Fruit fly (Drosophila melanogaster) whole organism, embryonic: ENCODE results near the gene CG1231.

ENCODE experiments used
- ATbp ChIP-seq: fragments of 200-800 bp; sonication (Bioruptor generic); optimal IDR thresholded peaks from 2 replicates; lab custom pipeline; 2017; ENCODE audit warnings: missing biosample characterization, mild to moderate bottlenecking, missing genetic modification characterization, missing genetic modification reagents
- Atf-2 ChIP-seq: fragments of 200-800 bp; sonication (Bioruptor generic); optimal IDR thresholded peaks from 2 replicates; lab custom pipeline; 2016; ENCODE audit warnings: missing biosample characterization, missing genetic modification characterization
- Bgb ChIP-seq: fragments of 200-800 bp; sonication (Bioruptor generic); IDR thresholded peaks from 2 replicates; pipeline ENCODE4 v1.3.6; 2022; ENCODE audit warnings: missing biosample characterization, missing genetic modification characterization; ENCODE audit not compliant: partially characterized antibody
- CG11085 ChIP-seq: fragments of 200-800 bp; sonication (Bioruptor generic); IDR thresholded peaks from 2 replicates; pipeline ENCODE4 v1.3.6; 2022; ENCODE audit warnings: missing biosample characterization, missing genetic modification characterization
- CG11398 ChIP-seq: fragments of 200-800 bp; sonication (Bioruptor generic); optimal IDR thresholded peaks from 2 replicates; lab custom pipeline; 2016; ENCODE audit warnings: missing biosample characterization, missing genetic modification characterization
- CG11504 ChIP-seq: fragments of 200-800 bp; sonication (Bioruptor generic); optimal IDR thresholded peaks from 3 replicates; lab custom pipeline; 2019; ENCODE audit warnings: missing biosample characterization, mild to moderate bottlenecking, missing genetic modification characterization, moderate library complexity
- CG12659 ChIP-seq: fragments of 200-800 bp; sonication (Bioruptor generic); optimal IDR thresholded peaks from 3 replicates; lab custom pipeline; 2017; ENCODE audit warnings: mild to moderate bottlenecking, missing biosample characterization, missing genetic modification reagents, missing genetic modification characterization
- CG13775 ChIP-seq: fragments of 200-800 bp; sonication (Bioruptor generic); optimal IDR thresholded peaks from 3 replicates; lab custom pipeline; 2017; ENCODE audit warnings: missing biosample characterization, mild to moderate bottlenecking, missing genetic modification characterization
- CG1529 ChIP-seq: fragments of 200-800 bp; sonication (Bioruptor generic); optimal IDR thresholded peaks from 3 replicates; lab custom pipeline; 2018; ENCODE audit warnings: missing biosample characterization, missing genetic modification characterization
- CG17802 ChIP-seq: fragments of 200-800 bp; sonication (Bioruptor generic); optimal IDR thresholded peaks from 2 replicates; lab custom pipeline; 2018; ENCODE audit warnings: missing biosample characterization, mild to moderate bottlenecking, missing genetic modification characterization, moderate library complexity
- CG17912 ChIP-seq: fragments of 200-800 bp; sonication (Bioruptor generic); optimal IDR thresholded peaks from 2 replicates; lab custom pipeline; 2018; ENCODE audit warnings: missing biosample characterization, mild to moderate bottlenecking, missing genetic modification characterization
- CG18764 ChIP-seq: fragments of 200-800 bp; sonication (Bioruptor generic); optimal IDR thresholded peaks from 3 replicates; lab custom pipeline; 2016; ENCODE audit warnings: missing biosample characterization, missing genetic modification characterization
- CG31365 ChIP-seq: fragments of 200-800 bp; sonication (Bioruptor generic); optimal IDR thresholded peaks from 2 replicates; lab custom pipeline; 2018; ENCODE audit warnings: missing biosample characterization, mild to moderate bottlenecking, missing genetic modification characterization
- CG32532 ChIP-seq: fragments of 200-800 bp; sonication (Bioruptor generic); IDR thresholded peaks from 2 replicates; pipeline ENCODE4 v1.3.6; 2022; ENCODE audit warnings: missing biosample characterization, missing genetic modification characterization
- CG3726 ChIP-seq: fragments of 200-800 bp; sonication (Bioruptor generic); IDR thresholded peaks from 3 replicates; pipeline ENCODE4, ENCODE4 v1.3.6; 2022; ENCODE audit warnings: missing biosample characterization, missing genetic modification characterization
- CG3847 ChIP-seq: fragments of 200-800 bp; sonication (Bioruptor generic); IDR thresholded peaks from 2 replicates; pipeline ENCODE4 v1.3.6; 2022; ENCODE audit warnings: missing biosample characterization, missing genetic modification characterization
- CG3995 ChIP-seq: fragments of 200-800 bp; sonication (Bioruptor generic); optimal IDR thresholded peaks from 3 replicates; lab custom pipeline; 2016; ENCODE audit warnings: missing biosample characterization, missing genetic modification characterization
- CG4424 ChIP-seq: fragments of 200-800 bp; sonication (Bioruptor generic); optimal IDR thresholded peaks from 3 replicates; lab custom pipeline; 2016; ENCODE audit warnings: missing biosample characterization, missing genetic modification characterization
- CG7928 ChIP-seq: fragments of 200-800 bp; sonication (Bioruptor generic); optimal IDR thresholded peaks from 2 replicates; lab custom pipeline; 2017; ENCODE audit warnings: missing biosample characterization, mild to moderate bottlenecking, missing genetic modification characterization
- CG9437 ChIP-seq: fragments of 200-800 bp; sonication (Bioruptor generic); optimal IDR thresholded peaks from 2 replicates; lab custom pipeline; 2018; ENCODE audit warnings: missing biosample characterization, mild to moderate bottlenecking, missing genetic modification characterization
- Dll ChIP-seq: fragments of 200-800 bp; sonication (Bioruptor generic); IDR thresholded peaks from 4 replicates; pipeline ENCODE4 v1.3.6; 2022; ENCODE audit warnings: missing biosample characterization, missing genetic modification characterization; ENCODE audit not compliant: partially characterized antibody
- Eip74EF ChIP-seq, 2 experiments: fragments of 200-800 bp in 1 of 2; fragments of >200 bp in 1 of 2; sonication (Bioruptor generic) in 1 of 2; optimal IDR thresholded peaks; 2 replicates each; lab custom pipeline; 2017 to 2019; ENCODE audit warnings: missing biosample characterization in 2 of 2, missing genetic modification characterization in 2 of 2, mild to moderate bottlenecking in 1 of 2, moderate library complexity in 1 of 2
- HmgZ ChIP-seq: fragments of 200-800 bp; sonication (Bioruptor generic); optimal IDR thresholded peaks from 2 replicates; lab custom pipeline; 2018; ENCODE audit warnings: missing biosample characterization, mild to moderate bottlenecking, missing genetic modification characterization
- Hr51 ChIP-seq, 2 experiments: fragments of 200-800 bp; sonication (Bioruptor generic); optimal IDR thresholded peaks; 2 replicates in 1 of 2; 3 replicates in 1 of 2; lab custom pipeline; 2016 to 2018; ENCODE audit warnings: missing biosample characterization in 2 of 2, missing genetic modification characterization in 2 of 2, mild to moderate bottlenecking in 1 of 2, moderate library complexity in 1 of 2
- Lim3 ChIP-seq: fragments of 200-800 bp; sonication (Bioruptor generic); IDR thresholded peaks from 2 replicates; pipeline ENCODE4 v1.3.6; 2022; ENCODE audit warnings: missing biosample characterization, missing genetic modification characterization
- MTF-1 ChIP-seq: fragments of 200-800 bp; sonication (Bioruptor generic); optimal IDR thresholded peaks from 2 replicates; lab custom pipeline; 2018; ENCODE audit warnings: missing biosample characterization, mild to moderate bottlenecking, missing genetic modification characterization, borderline replicate concordance
- Max ChIP-seq: fragments of 200-800 bp; sonication (Bioruptor generic); optimal IDR thresholded peaks from 2 replicates; lab custom pipeline; 2016; ENCODE audit warnings: missing biosample characterization, mild to moderate bottlenecking, missing genetic modification characterization
- Optix ChIP-seq: fragments of 200-800 bp; sonication (Bioruptor generic); IDR thresholded peaks from 3 replicates; pipeline ENCODE4 v1.3.6; 2022; ENCODE audit warnings: missing biosample characterization, missing genetic modification characterization
- Poxn ChIP-seq: fragments of 200-800 bp; sonication (Bioruptor generic); IDR thresholded peaks from 2 replicates; pipeline ENCODE4 v1.3.6; 2022; ENCODE audit warnings: missing biosample characterization, missing genetic modification characterization
- Xbp1 ChIP-seq: fragments of 200-800 bp; sonication (Bioruptor generic); optimal IDR thresholded peaks from 3 replicates; lab custom pipeline; 2016; ENCODE audit warnings: missing biosample characterization, mild to moderate bottlenecking, missing genetic modification characterization
- bsh ChIP-seq, 2 experiments: fragments of 200-800 bp; sonication (Bioruptor generic); optimal IDR thresholded peaks; 2 replicates each; lab custom pipeline; 2017 to 2018; ENCODE audit warnings: mild to moderate bottlenecking in 2 of 2, missing biosample characterization in 2 of 2, missing genetic modification characterization in 2 of 2, moderate library complexity in 1 of 2
- cad ChIP-seq: fragments of >200 bp; optimal IDR thresholded peaks from 2 replicates; lab custom pipeline; 2017; ENCODE audit warnings: missing biosample characterization, missing genetic modification characterization
- caup ChIP-seq: fragments of 200-800 bp; sonication (Bioruptor generic); optimal IDR thresholded peaks from 3 replicates; lab custom pipeline; 2017; ENCODE audit warnings: missing biosample characterization, mild to moderate bottlenecking, missing genetic modification characterization, moderate library complexity; ENCODE audit not compliant: severe bottlenecking
- ewg ChIP-seq: fragments of 200-800 bp; sonication (Bioruptor generic); optimal IDR thresholded peaks from 3 replicates; lab custom pipeline; 2017; ENCODE audit warnings: mild to moderate bottlenecking, missing biosample characterization, missing genetic modification reagents, missing genetic modification characterization
- her ChIP-seq: fragments of 200-800 bp; sonication (Bioruptor generic); optimal IDR thresholded peaks from 2 replicates; lab custom pipeline; 2016; ENCODE audit warnings: missing biosample characterization, missing genetic modification characterization
- jing ChIP-seq: fragments of 200-800 bp; sonication (Bioruptor generic); optimal IDR thresholded peaks from 2 replicates; lab custom pipeline; 2018; ENCODE audit warnings: missing biosample characterization, mild to moderate bottlenecking, missing genetic modification characterization
- kay ChIP-seq: fragments of 200-800 bp; sonication (Bioruptor generic); optimal IDR thresholded peaks from 2 replicates; lab custom pipeline; 2016; ENCODE audit warnings: missing biosample characterization, missing genetic modification characterization
- mirr ChIP-seq: fragments of 200-800 bp; sonication (Bioruptor generic); optimal IDR thresholded peaks from 3 replicates; lab custom pipeline; 2018; ENCODE audit warnings: missing biosample characterization, mild to moderate bottlenecking, missing genetic modification characterization
- nau ChIP-seq: fragments of 200-800 bp; sonication (Bioruptor generic); optimal IDR thresholded peaks from 3 replicates; lab custom pipeline; 2017; ENCODE audit warnings: missing biosample characterization, mild to moderate bottlenecking, missing genetic modification characterization, missing genetic modification reagents
- nerfin-2 ChIP-seq: fragments of 200-800 bp; sonication (Bioruptor generic); IDR thresholded peaks from 2 replicates; pipeline ENCODE4 v1.3.6; 2022; ENCODE audit warnings: missing biosample characterization, missing genetic modification characterization; ENCODE audit not compliant: partially characterized antibody
- peb ChIP-seq: fragments of 200-800 bp; sonication (Bioruptor generic); IDR thresholded peaks from 2 replicates; pipeline ENCODE4 v1.3.6; 2022; ENCODE audit warnings: missing biosample characterization, missing genetic modification characterization
- psq ChIP-seq: fragments of 200-800 bp; sonication (Bioruptor generic); optimal IDR thresholded peaks from 2 replicates; lab custom pipeline; 2017; ENCODE audit warnings: missing biosample characterization, missing genetic modification characterization
- ranshi ChIP-seq: fragments of 200-800 bp; sonication (Bioruptor generic); IDR thresholded peaks from 2 replicates; pipeline ENCODE4 v1.3.6; 2022; ENCODE audit warnings: missing biosample characterization, missing genetic modification characterization
- rib ChIP-seq: fragments of 200-800 bp; sonication (Bioruptor generic); IDR thresholded peaks from 2 replicates; pipeline ENCODE4 v1.3.6; 2022; ENCODE audit warnings: missing biosample characterization, missing genetic modification characterization
- scrt ChIP-seq: fragments of 200-800 bp; sonication (Bioruptor generic); optimal IDR thresholded peaks from 2 replicates; lab custom pipeline; 2018; ENCODE audit warnings: missing biosample characterization, mild to moderate bottlenecking, missing genetic modification characterization, moderate library complexity
- sisA ChIP-seq: fragments of 200-800 bp; sonication (Bioruptor generic); IDR thresholded peaks from 2 replicates; pipeline ENCODE4 v1.3.6; 2022; ENCODE audit warnings: missing biosample characterization, missing genetic modification characterization
- sob ChIP-seq: fragments of 200-800 bp; sonication (Bioruptor generic); IDR thresholded peaks from 2 replicates; pipeline ENCODE4 v1.3.6; 2022; ENCODE audit warnings: missing biosample characterization, missing genetic modification characterization
- stc ChIP-seq: fragments of 200-800 bp; sonication (Bioruptor generic); IDR thresholded peaks from 2 replicates; pipeline ENCODE4 v1.3.6; 2022; ENCODE audit warnings: missing biosample characterization, missing genetic modification characterization
- tna ChIP-seq: fragments of 200-800 bp; sonication (Bioruptor generic); IDR thresholded peaks from 2 replicates; pipeline ENCODE4 v1.3.6; 2022; ENCODE audit warnings: missing biosample characterization, missing genetic modification characterization; ENCODE audit not compliant: partially characterized antibody

Gene CG1231

dm6 chr3L:350651-351228 lies 5.5 kb upstream of the CG1231 start (continued):
- TF ChIP-seq MTF-1 (GFP tag; lab: Kevin White, UChicago): no peak
- peak; percentile 8 for TF ChIP-seq ATbp
- no peak for TF ChIP-seq CG17912 (GFP tag; lab: Kevin White, UChicago)
- peak; percentile 42 for TF ChIP-seq CG17802
- peak; percentile 66 for TF ChIP-seq caup (GFP tag; lab: Kevin White, UChicago)
- TF ChIP-seq CG11085 (GFP tag; lab: Robert Waterston, UW): peak; percentile 70
- TF ChIP-seq bsh (GFP tag; optimal IDR thresholded peaks at IDR 0.05; lab: Kevin White, UChicago): peak in 1 of 2 experiments; percentile 70
- TF ChIP-seq sisA: peak; percentile 85
- TF ChIP-seq Xbp1 (GFP tag; lab: Kevin White, UChicago): peak; percentile 72
- no peak for TF ChIP-seq cad (GFP tag; lab: Kevin White, UChicago)
- no peak for TF ChIP-seq CG11398 (GFP tag; lab: Kevin White, UChicago)
- no peak for TF ChIP-seq Optix
- TF ChIP-seq Poxn: no peak
- no peak for TF ChIP-seq CG13775
- TF ChIP-seq CG7928: no peak
- TF ChIP-seq rib (GFP tag; lab: Robert Waterston, UW): peak; percentile 77
- TF ChIP-seq CG9437 (GFP tag; lab: Kevin White, UChicago): peak; percentile 51
- peak; percentile 88 for TF ChIP-seq ranshi (GFP tag; lab: Robert Waterston, UW)
- TF ChIP-seq nau (GFP tag; lab: Kevin White, UChicago): no peak
- peak; percentile 76 for TF ChIP-seq kay (GFP tag; lab: Kevin White, UChicago)
- TF ChIP-seq scrt (GFP tag; lab: Kevin White, UChicago): no peak
- TF ChIP-seq CG12659 (GFP tag; lab: Kevin White, UChicago): peak; percentile 68
- no peak for TF ChIP-seq CG1529 (GFP tag; lab: Kevin White, UChicago)
- no peak for TF ChIP-seq Dll (GFP tag; lab: Robert Waterston, UW)
- TF ChIP-seq Atf-2 (GFP tag; lab: Kevin White, UChicago): no peak
- TF ChIP-seq ewg: peak; percentile 27
- TF ChIP-seq Bgb (GFP tag; lab: Robert Waterston, UW): no peak
- peak; percentile 45; the same call in 1 of the 2 replicates for TF ChIP-seq CG3847 (GFP tag; lab: Robert Waterston, UW)
- peak; percentile 76 for TF ChIP-seq stc
- TF ChIP-seq CG32532 (GFP tag; lab: Robert Waterston, UW): peak; percentile 87
- TF ChIP-seq CG4424 (GFP tag; lab: Kevin White, UChicago): peak; percentile 64
- TF ChIP-seq sob (GFP tag; lab: Robert Waterston, UW): peak; percentile 91
- peak; percentile 34 to 80 for TF ChIP-seq Hr51 (GFP tag; optimal IDR thresholded peaks at IDR 0.05; lab: Kevin White, UChicago)
- peak; percentile 67 for TF ChIP-seq HmgZ (tag; lab: Kevin White, UChicago)
- peak; percentile 67 for TF ChIP-seq peb (GFP tag; lab: Robert Waterston, UW)
- TF ChIP-seq CG3995 (GFP tag; lab: Kevin White, UChicago): no peak
- no peak for TF ChIP-seq Lim3 (GFP tag; lab: Robert Waterston, UW)
- peak; percentile 68 for TF ChIP-seq CG18764
- TF ChIP-seq her: no peak
- no peak for TF ChIP-seq nerfin-2 (GFP tag; lab: Robert Waterston, UW)
- peak; percentile 8 for TF ChIP-seq mirr
- no peak for TF ChIP-seq jing (GFP tag; lab: Kevin White, UChicago)
- TF ChIP-seq CG31365: no peak
- peak; percentile 36 for TF ChIP-seq Max
- TF ChIP-seq CG3726 (GFP tag; lab: Robert Waterston, UW): peak; percentile 52; the same call in 1 of the 3 replicates
- TF ChIP-seq CG11504 (tag; lab: Kevin White, UChicago): no peak
- peak; percentile 29 for TF ChIP-seq psq (GFP tag; lab: Kevin White, UChicago)
- TF ChIP-seq Eip74EF (GFP tag; optimal IDR thresholded peaks at IDR 0.05; lab: Kevin White, UChicago): peak in 1 of 2 experiments; percentile 83
- no peak for TF ChIP-seq tna
